Worm (Caenorhabditis elegans) whole organism, L1 larva: Measurements from ENCODE around the gene grl-1.

ENCODE experiments used
- aha-1 ChIP-seq: fragments of 150-350 bp; optimal IDR thresholded peaks from 2 replicates; lab custom pipeline; 2014; ENCODE audit warnings: missing biosample characterization, missing genetic modification characterization
- blmp-1 ChIP-seq: fragments of 150-350 bp; optimal IDR thresholded peaks from 2 replicates; lab custom pipeline; 2014; ENCODE audit warnings: missing biosample characterization, missing genetic modification characterization
- ceh-82 ChIP-seq, 3 experiments: fragments of 150-350 bp in 1 of 3; sonication (generic microtip) in 2 of 3; optimal IDR thresholded peaks; 2 replicates each; lab custom pipeline; 2014 to 2017; ENCODE audit warnings: missing biosample characterization in 3 of 3, missing genetic modification characterization in 3 of 3
- nhr-12 ChIP-seq: sonication (generic microtip); optimal IDR thresholded peaks from 2 replicates; lab custom pipeline; 2017; ENCODE audit warnings: missing biosample characterization, missing genetic modification characterization
- nhr-28 ChIP-seq: fragments of 150-350 bp; optimal IDR thresholded peaks from 2 replicates; lab custom pipeline; 2014; ENCODE audit warnings: missing biosample characterization, missing genetic modification characterization
- tbx-2 ChIP-seq: sonication (generic microtip); optimal IDR thresholded peaks from 2 replicates; lab custom pipeline; 2016; ENCODE audit warnings: missing genetic modification characterization, missing compliant biosample characterization
- unc-62 ChIP-seq: fragments of 150-350 bp; optimal IDR thresholded peaks from 2 replicates; lab custom pipeline; 2014; ENCODE audit warnings: missing biosample characterization, missing genetic modification reagents, missing genetic modification characterization

DNA sequence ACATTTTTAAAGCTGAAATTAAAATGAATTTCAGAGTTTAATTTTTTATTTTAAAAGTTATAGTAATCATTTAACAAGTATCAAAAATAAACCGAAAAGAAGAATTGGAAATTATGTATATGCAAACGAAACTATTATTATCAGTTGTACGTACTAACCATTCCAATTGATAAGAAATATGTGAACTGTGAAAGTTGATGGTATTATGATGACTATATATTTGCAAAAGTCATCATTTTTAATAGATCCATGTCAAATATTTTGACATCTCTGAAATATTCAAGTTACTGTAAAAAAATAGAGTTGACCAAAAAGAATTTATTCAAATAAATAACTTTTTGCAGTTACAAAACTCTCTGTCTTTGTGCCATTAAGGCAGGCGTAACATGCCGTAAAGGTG, 14.4 kb upstream of the grl-1 start, which contains the start of gene ugt-48:
- TF ChIP-seq ceh-82 (tag; optimal IDR thresholded peaks at IDR 0.05; lab: Kevin White, UChicago) = no peak
- no peak for TF ChIP-seq blmp-1 (tag; lab: Kevin White, UChicago)
- TF ChIP-seq nhr-12 (tag; lab: Kevin White, UChicago) = no peak
- TF ChIP-seq tbx-2 (tag; lab: Kevin White, UChicago) = no peak
- no peak for TF ChIP-seq nhr-28 (tag; lab: Kevin White, UChicago)
- TF ChIP-seq aha-1 (tag; lab: Kevin White, UChicago) = no peak
- no peak for TF ChIP-seq unc-62
